Fruit fly (Drosophila melanogaster): ENCODE results near the gene CG4658.

CG4658 gene

DNA sequence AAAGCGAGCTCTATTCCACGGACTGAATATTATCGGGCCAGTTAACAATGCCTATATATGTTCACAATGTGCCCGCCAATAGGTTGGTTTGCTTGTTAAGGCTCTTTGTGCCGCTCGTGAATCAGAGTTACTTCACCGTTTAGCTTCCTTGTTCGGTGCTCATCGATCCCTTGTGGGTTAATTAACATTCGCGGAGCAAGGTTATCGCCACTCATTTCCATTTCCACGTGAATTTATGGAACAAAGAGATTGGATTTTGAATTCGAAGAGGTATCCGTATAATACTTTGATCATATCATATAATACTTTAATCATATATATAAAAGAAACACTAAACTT is 8.4 kb upstream of the CG4658 start:
- TF ChIP-seq Myc (optimal IDR thresholded peaks at IDR 0.05) = no peak
- TF ChIP-seq h (GFP tag; optimal IDR thresholded peaks at IDR 0.05) = peak; percentile 57

DNA sequence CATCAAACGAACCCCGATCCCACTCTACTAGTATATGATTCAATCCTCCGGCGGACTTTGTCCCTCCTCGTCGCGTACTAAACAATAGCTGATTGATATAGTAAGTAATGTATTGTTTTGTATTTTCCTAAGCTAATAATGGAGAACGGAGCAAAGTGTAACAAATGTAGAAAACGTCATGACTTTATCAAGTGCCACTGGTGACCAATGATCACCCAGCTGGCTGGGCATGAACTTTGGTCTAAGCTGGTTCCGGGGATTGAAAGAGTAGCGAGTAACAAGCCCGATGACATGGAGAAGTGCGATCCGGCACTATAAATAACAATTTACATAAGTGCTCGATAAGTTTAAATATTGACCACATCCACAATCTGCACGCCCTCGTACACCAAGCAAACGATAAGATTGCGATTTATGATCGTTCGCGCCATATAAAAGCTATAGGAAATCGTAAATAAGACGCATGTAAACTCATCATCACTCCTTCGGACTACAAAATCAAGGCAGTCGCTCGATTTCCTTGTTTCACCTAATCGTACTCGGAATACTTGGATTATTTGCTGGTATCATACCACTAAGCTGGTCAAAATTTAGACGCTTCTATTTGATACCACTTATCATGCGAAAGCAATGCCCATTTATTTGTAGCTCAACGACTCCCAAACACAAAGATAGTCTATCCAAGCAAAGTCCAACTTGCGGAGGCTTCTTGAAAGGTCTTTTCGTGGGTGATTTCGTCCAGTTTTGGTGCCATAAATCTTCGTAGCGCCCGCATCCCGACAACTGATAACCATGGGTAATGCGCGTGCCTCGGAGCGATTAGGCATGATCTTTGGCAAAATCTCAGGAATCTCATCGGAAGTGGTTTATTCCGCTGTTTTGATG is 7.5 kb upstream of the CG4658 start:
- no peak for TF ChIP-seq Jra (GFP tag; optimal IDR thresholded peaks at IDR 0.05)
- peak; percentile 1 for TF ChIP-seq Sp1 (GFP tag; optimal IDR thresholded peaks at IDR 0.05)
- TF ChIP-seq Mio (GFP tag; optimal IDR thresholded peaks at IDR 0.05) = no peak
- TF ChIP-seq N (GFP tag; optimal IDR thresholded peaks at IDR 0.05) = no peak
- no peak for TF ChIP-seq foxo (GFP tag; optimal IDR thresholded peaks at IDR 0.05)
- TF ChIP-seq Dif (GFP tag; optimal IDR thresholded peaks at IDR 0.05; ENCODE audit: partially characterized antibody) = no peak
- peak; percentile 28 for TF ChIP-seq h (GFP tag; optimal IDR thresholded peaks at IDR 0.05)
- TF ChIP-seq woc (GFP tag; optimal IDR thresholded peaks at IDR 0.05) = no peak

DNA sequence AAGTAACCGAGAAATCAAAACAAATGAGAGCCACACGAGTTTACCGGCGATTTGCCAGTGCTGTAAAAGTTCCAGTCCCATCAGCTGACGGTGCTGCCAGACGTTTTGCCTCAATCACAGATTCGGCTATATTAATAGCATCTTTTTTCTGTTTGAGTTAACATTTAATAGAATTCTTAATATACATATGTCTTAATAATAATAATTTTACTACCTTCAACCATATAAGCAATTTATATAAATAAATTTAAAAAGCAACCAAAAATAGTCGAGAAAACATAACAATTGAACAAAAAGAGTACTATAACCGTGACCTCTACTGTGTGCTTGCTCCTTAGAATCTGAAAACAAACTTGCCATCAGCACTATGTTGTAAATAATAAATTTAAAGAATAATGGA is 2.8 kb upstream of the CG4658 start, which contains the start of the genes CG13126 and CG4709:
Gene CG13126, minus strand, starts transcription at position 63 of the 400 bp plus-strand sequence.
Gene CG4709, plus strand, starts transcription at position 207 of the 400 bp plus-strand sequence.
- TF ChIP-seq psq (GFP tag; optimal IDR thresholded peaks at IDR 0.05) = peak; percentile 87
- peak; percentile 93 for TF ChIP-seq brk (GFP tag; optimal IDR thresholded peaks at IDR 0.05)
- TF ChIP-seq sage (GFP tag; optimal IDR thresholded peaks at IDR 0.05) = peak; percentile 85
- no peak for TF ChIP-seq CrebA (GFP tag; optimal IDR thresholded peaks at IDR 0.05; ENCODE audit: borderline replicate concordance)
- TF ChIP-seq h (GFP tag; optimal IDR thresholded peaks at IDR 0.05) = peak; percentile 91
- peak; percentile 94 for TF ChIP-seq Sp1 (GFP tag; optimal IDR thresholded peaks at IDR 0.05)
- TF ChIP-seq N (GFP tag; optimal IDR thresholded peaks at IDR 0.05) = no peak
- peak; percentile 69 for TF ChIP-seq CG9705 (GFP tag; optimal IDR thresholded peaks at IDR 0.05)
- no peak for TF ChIP-seq Hr78 (GFP tag; optimal IDR thresholded peaks at IDR 0.05)
- peak; percentile 75 for TF ChIP-seq ey (GFP tag; optimal IDR thresholded peaks at IDR 0.05)
- peak; percentile 79 for TF ChIP-seq fru (GFP tag; optimal IDR thresholded peaks at IDR 0.05)
- peak; percentile 27 for TF ChIP-seq Rel (GFP tag; optimal IDR thresholded peaks at IDR 0.05)
- peak; percentile 77 for TF ChIP-seq Rel (tag; optimal IDR thresholded peaks at IDR 0.05)
- peak; percentile 81 for TF ChIP-seq Hnf4 (GFP tag; optimal IDR thresholded peaks at IDR 0.05)
- TF ChIP-seq Myc (optimal IDR thresholded peaks at IDR 0.05) = peak; percentile 32
- no peak for TF ChIP-seq Dif (GFP tag; optimal IDR thresholded peaks at IDR 0.05; ENCODE audit: partially characterized antibody)
- TF ChIP-seq woc (GFP tag; optimal IDR thresholded peaks at IDR 0.05) = peak; percentile 85
- peak; percentile 79 for TF ChIP-seq dmrt93B (GFP tag; optimal IDR thresholded peaks at IDR 0.05)
- TF ChIP-seq Hr83 (GFP tag; optimal IDR thresholded peaks at IDR 0.05; ENCODE audit: poor library complexity, severe bottlenecking) = peak; percentile 73
- TF ChIP-seq foxo (GFP tag; optimal IDR thresholded peaks at IDR 0.05) = peak in 1 of 2 experiments; percentile 92
- no peak for TF ChIP-seq Vsx2 (GFP tag; optimal IDR thresholded peaks at IDR 0.05; ENCODE audit: partially characterized antibody)
- no peak for TF ChIP-seq Dfd (GFP tag; optimal IDR thresholded peaks at IDR 0.05)
- no peak for TF ChIP-seq pan (optimal IDR thresholded peaks at IDR 0.05)
- peak; percentile 42 for TF ChIP-seq Jra (GFP tag; optimal IDR thresholded peaks at IDR 0.05)
- TF ChIP-seq usp (GFP tag; optimal IDR thresholded peaks at IDR 0.05) = no peak
- TF ChIP-seq tai (GFP tag; optimal IDR thresholded peaks at IDR 0.05) = no peak
- TF ChIP-seq Abd-B (GFP tag; optimal IDR thresholded peaks at IDR 0.05) = no peak
- no peak for TF ChIP-seq jim (GFP tag; optimal IDR thresholded peaks at IDR 0.05)
- TF ChIP-seq Mio (GFP tag; optimal IDR thresholded peaks at IDR 0.05) = no peak
- TF ChIP-seq dl (GFP tag; optimal IDR thresholded peaks at IDR 0.05; ENCODE audit: insufficient read depth in 1 of 2, partially characterized antibody in 2 of 2) = no peak
- TF ChIP-seq HLH106 (tag; optimal IDR thresholded peaks at IDR 0.05) = peak; percentile 95
- peak; percentile 89 for TF ChIP-seq OdsH (GFP tag; optimal IDR thresholded peaks at IDR 0.05)
- TF ChIP-seq GATAd (GFP tag; optimal IDR thresholded peaks at IDR 0.05) = peak; percentile 54
- TF ChIP-seq sv (GFP tag; optimal IDR thresholded peaks at IDR 0.05) = peak; percentile 77
- peak; percentile 71 for TF ChIP-seq br (GFP tag; optimal IDR thresholded peaks at IDR 0.05)
- TF ChIP-seq CG32264 (GFP tag; optimal IDR thresholded peaks at IDR 0.05) = no peak
- no peak for TF ChIP-seq lola (GFP tag; optimal IDR thresholded peaks at IDR 0.05)
- peak; percentile 58 for TF ChIP-seq dsf (GFP tag; optimal IDR thresholded peaks at IDR 0.05; ENCODE audit: borderline replicate concordance)
- TF ChIP-seq rgr (GFP tag; optimal IDR thresholded peaks at IDR 0.05) = peak; percentile 93

All from whole organism, wandering third instar larva.